Fruit fly (Drosophila melanogaster): Measurements from ENCODE around the gene mbf1.
A peak's percentile ranks its signal among the peaks of the same experiment; 100 is the strongest.

- no peak for TF ChIP-seq CG17612 (GFP tag; IDR thresholded peaks at IDR 0.05)
- no peak for TF ChIP-seq lola (GFP tag; optimal IDR thresholded peaks at IDR 0.05)
- no peak for TF ChIP-seq CG11560 (tag; IDR thresholded peaks at IDR 0.05)
- no peak for TF ChIP-seq onecut (GFP tag; IDR thresholded peaks at IDR 0.05)
- no peak for TF ChIP-seq CG8281 (tag; optimal IDR thresholded peaks at IDR 0.05)
- no peak for TF ChIP-seq CG3163 (GFP tag; optimal IDR thresholded peaks at IDR 0.05)
- no peak for TF ChIP-seq eve (GFP tag; optimal IDR thresholded peaks at IDR 0.05)
- TF ChIP-seq twi (tag; optimal IDR thresholded peaks at IDR 0.05), result no peak
- peak; percentile 60 for TF ChIP-seq MESR4 (GFP tag; optimal IDR thresholded peaks at IDR 0.05)
- no peak for TF ChIP-seq usp (GFP tag; optimal IDR thresholded peaks at IDR 0.05)
These were observed 36.0 kb downstream of the mbf1 start, which contains the start of gene Prosbeta6 for dm6 chr3L:16610201-16610600.

Data from whole organism, embryonic.